Worm (Caenorhabditis elegans) whole organism, L1 larva: ENCODE results near the gene ras-2.

Experiments
- C04F5.9 ChIP-seq: sonication (generic microtip); optimal IDR thresholded peaks from 2 replicates; lab custom pipeline; 2016; ENCODE audit warnings: missing genetic modification characterization, missing compliant biosample characterization
- C16A3.4 ChIP-seq: fragments of 150-350 bp; optimal IDR thresholded peaks from 2 replicates; lab custom pipeline; 2014; ENCODE audit warnings: missing biosample characterization, missing genetic modification characterization
- F16B12.6 ChIP-seq: fragments of 150-350 bp; optimal IDR thresholded peaks from 2 replicates; lab custom pipeline; 2014; ENCODE audit warnings: missing biosample characterization, missing genetic modification characterization
- Y116A8C.19 ChIP-seq: sonication (generic microtip); optimal IDR thresholded peaks from 2 replicates; lab custom pipeline; 2016; ENCODE audit warnings: missing compliant biosample characterization, missing genetic modification characterization, borderline replicate concordance
- alr-1 ChIP-seq: fragments of 200-800 bp; sonication (Bioruptor generic); optimal IDR thresholded peaks from 2 replicates; lab custom pipeline; 2018; ENCODE audit warnings: borderline replicate concordance, mild to moderate bottlenecking, missing genetic modification characterization, missing compliant biosample characterization
- aly-2 ChIP-seq: fragments of 150-350 bp; optimal IDR thresholded peaks from 2 replicates; lab custom pipeline; 2014; ENCODE audit warnings: missing biosample characterization, missing genetic modification characterization
- ama-1 ChIP-seq: fragments of 150-350 bp; optimal IDR thresholded peaks from 2 replicates; lab custom pipeline; 2014
- ceh-63 ChIP-seq: fragments of 200-800 bp; sonication (Bioruptor generic); optimal IDR thresholded peaks from 2 replicates; lab custom pipeline; 2018; ENCODE audit warnings: mild to moderate bottlenecking, missing genetic modification characterization, missing compliant biosample characterization
- ceh-82 ChIP-seq, 3 experiments: fragments of 150-350 bp in 1 of 3; sonication (generic microtip) in 2 of 3; optimal IDR thresholded peaks; 2 replicates each; lab custom pipeline; 2014 to 2017; ENCODE audit warnings: missing biosample characterization in 3 of 3, missing genetic modification characterization in 3 of 3
- ceh-88 ChIP-seq: fragments of 200-800 bp; sonication (Bioruptor generic); IDR thresholded peaks from 2 replicates; pipeline ENCODE4 v1.3.6; 2022; ENCODE audit warnings: missing genetic modification characterization, missing compliant biosample characterization
- ceh-90 ChIP-seq: sonication (generic microtip); optimal IDR thresholded peaks from 2 replicates; lab custom pipeline; 2016; ENCODE audit warnings: missing genetic modification characterization, missing compliant biosample characterization
- dpl-1 ChIP-seq, 3 experiments: fragments of 150-350 bp in 2 of 3; sonication (generic microtip) in 1 of 3; optimal IDR thresholded peaks; 2 replicates each; lab custom pipeline; 2014 to 2017; ENCODE audit warnings: missing biosample characterization in 3 of 3, missing genetic modification characterization in 3 of 3, missing genetic modification reagents in 3 of 3
- egl-13 ChIP-seq: sonication (generic microtip); optimal IDR thresholded peaks from 2 replicates; lab custom pipeline; 2016; ENCODE audit warnings: missing genotype, missing genetic modification reagents, missing genetic modification characterization, missing compliant biosample characterization
- egl-27 ChIP-seq, 2 experiments: fragments of 150-350 bp in 1 of 2; sonication (generic microtip); optimal IDR thresholded peaks; 3 replicates each; lab custom pipeline; 2017 to 2018; ENCODE audit warnings: missing biosample characterization in 2 of 2, missing genetic modification characterization in 2 of 2, missing genetic modification reagents in 2 of 2
- elt-3 ChIP-seq, 6 experiments: fragments of 150-350 bp in 1 of 6; sonication (generic microtip); optimal IDR thresholded peaks; 2 replicates each; lab custom pipeline; 2017 to 2018; ENCODE audit warnings: missing biosample characterization in 6 of 6, missing genetic modification characterization in 6 of 6, inconsistent platforms in 1 of 6
- ets-5 ChIP-seq: fragments of 200-800 bp; sonication (Bioruptor generic); IDR thresholded peaks from 2 replicates; pipeline ENCODE4 v1.3.6; 2022; ENCODE audit warnings: missing genetic modification characterization, missing compliant biosample characterization
- fkh-8 ChIP-seq: sonication (generic microtip); optimal IDR thresholded peaks from 2 replicates; lab custom pipeline; 2016; ENCODE audit warnings: mild to moderate bottlenecking, missing genetic modification characterization, missing compliant biosample characterization
- fos-1 ChIP-seq: fragments of 150-350 bp; optimal IDR thresholded peaks from 2 replicates; lab custom pipeline; 2014; ENCODE audit warnings: missing biosample characterization, missing genetic modification characterization
- grh-1 ChIP-seq: fragments of 200-800 bp; sonication (Bioruptor generic); IDR thresholded peaks from 2 replicates; pipeline ENCODE4 v1.3.6; 2022; ENCODE audit warnings: missing genetic modification reagents, missing genetic modification characterization, missing compliant biosample characterization
- hlh-17 ChIP-seq: fragments of 200-800 bp; sonication (Bioruptor generic); optimal IDR thresholded peaks from 2 replicates; lab custom pipeline; 2018; ENCODE audit warnings: missing genetic modification characterization, mild to moderate bottlenecking, missing compliant biosample characterization, moderate library complexity, borderline replicate concordance
- hlh-4 ChIP-seq: sonication (generic microtip); optimal IDR thresholded peaks from 2 replicates; lab custom pipeline; 2016; ENCODE audit warnings: mild to moderate bottlenecking, missing genetic modification characterization, missing compliant biosample characterization
- isw-1 ChIP-seq: fragments of 200-800 bp; sonication (Bioruptor generic); IDR thresholded peaks from 2 replicates; pipeline ENCODE4 v1.3.6; 2022; ENCODE audit warnings: missing genetic modification characterization, missing compliant biosample characterization
- lin-13 ChIP-seq: fragments of 150-350 bp; optimal IDR thresholded peaks from 2 replicates; lab custom pipeline; 2014; ENCODE audit warnings: missing biosample characterization, missing genetic modification reagents, missing genetic modification characterization
- lin-14 ChIP-seq: fragments of 200-800 bp; sonication (Bioruptor generic); optimal IDR thresholded peaks from 2 replicates; lab custom pipeline; 2018; ENCODE audit warnings: mild to moderate bottlenecking, missing genetic modification characterization, moderate library complexity, missing compliant biosample characterization
- lin-15B ChIP-seq: fragments of 150-350 bp; sonication (generic microtip); optimal IDR thresholded peaks from 3 replicates; lab custom pipeline; 2014; ENCODE audit warnings: missing biosample characterization, missing genetic modification characterization
- lsy-2 ChIP-seq, 2 experiments: fragments of 150-350 bp; optimal IDR thresholded peaks; 2 replicates each; lab custom pipeline; 2014; ENCODE audit warnings: missing biosample characterization in 2 of 2, missing genetic modification characterization in 2 of 2
- mdl-1 ChIP-seq, 2 experiments: fragments of 150-350 bp; optimal IDR thresholded peaks; 2 replicates each; lab custom pipeline; 2014 to 2017; ENCODE audit warnings: missing biosample characterization in 2 of 2, missing genetic modification characterization in 2 of 2, inconsistent platforms in 1 of 2
- mef-2 ChIP-seq: fragments of 150-350 bp; optimal IDR thresholded peaks from 2 replicates; lab custom pipeline; 2014; ENCODE audit warnings: missing biosample characterization, missing genetic modification characterization
- mep-1 ChIP-seq: fragments of 150-350 bp; optimal IDR thresholded peaks from 2 replicates; lab custom pipeline; 2014; ENCODE audit warnings: missing biosample characterization, missing genetic modification characterization
- nhr-11 ChIP-seq: fragments of 150-350 bp; optimal IDR thresholded peaks from 2 replicates; lab custom pipeline; 2014; ENCODE audit warnings: missing biosample characterization, missing genetic modification characterization
- nhr-12 ChIP-seq: sonication (generic microtip); optimal IDR thresholded peaks from 2 replicates; lab custom pipeline; 2017; ENCODE audit warnings: missing biosample characterization, missing genetic modification characterization
- nhr-19 ChIP-seq: fragments of 200-800 bp; sonication (Bioruptor generic); conservative IDR thresholded peaks from 2 replicates; pipeline ENCODE4 v1.3.6; 2022; ENCODE audit warnings: missing genetic modification characterization, missing compliant biosample characterization
- nhr-20 ChIP-seq: sonication (generic microtip); optimal IDR thresholded peaks from 2 replicates; lab custom pipeline; 2016; ENCODE audit warnings: mild to moderate bottlenecking, missing genetic modification characterization, missing compliant biosample characterization
- nhr-237 ChIP-seq: fragments of 150-350 bp; optimal IDR thresholded peaks from 2 replicates; lab custom pipeline; 2014; ENCODE audit warnings: missing biosample characterization, missing genetic modification characterization
- nhr-28 ChIP-seq: fragments of 150-350 bp; optimal IDR thresholded peaks from 2 replicates; lab custom pipeline; 2014; ENCODE audit warnings: missing biosample characterization, missing genetic modification characterization
- nhr-47 ChIP-seq: sonication (generic microtip); optimal IDR thresholded peaks from 2 replicates; lab custom pipeline; 2016; ENCODE audit warnings: mild to moderate bottlenecking, missing genetic modification characterization, moderate library complexity, missing compliant biosample characterization
- nhr-71 ChIP-seq: sonication (generic microtip); optimal IDR thresholded peaks from 2 replicates; lab custom pipeline; 2016; ENCODE audit warnings: mild to moderate bottlenecking, missing genetic modification characterization, moderate library complexity, missing compliant biosample characterization
- nhr-76 ChIP-seq: sonication (generic microtip); optimal IDR thresholded peaks from 2 replicates; lab custom pipeline; 2017; ENCODE audit warnings: missing biosample characterization, missing genetic modification characterization
- nhr-77 ChIP-seq: fragments of 150-350 bp; optimal IDR thresholded peaks from 2 replicates; lab custom pipeline; 2014; ENCODE audit warnings: missing biosample characterization, missing genetic modification characterization
- nhr-84 ChIP-seq: sonication (generic microtip); optimal IDR thresholded peaks from 2 replicates; lab custom pipeline; 2017; ENCODE audit warnings: missing biosample characterization, missing genetic modification characterization
- nhr-90 ChIP-seq: sonication (generic microtip); optimal IDR thresholded peaks from 2 replicates; lab custom pipeline; 2016; ENCODE audit warnings: mild to moderate bottlenecking, missing genetic modification characterization, missing compliant biosample characterization; ENCODE audit not compliant: poor library complexity
- pqm-1 ChIP-seq: sonication (generic microtip); optimal IDR thresholded peaks from 3 replicates; lab custom pipeline; 2017; ENCODE audit warnings: missing biosample characterization, missing genetic modification characterization
- rnt-1 ChIP-seq: sonication (generic microtip); optimal IDR thresholded peaks from 2 replicates; lab custom pipeline; 2016; ENCODE audit warnings: mild to moderate bottlenecking, missing genetic modification characterization, moderate library complexity, missing compliant biosample characterization
- snpc-4 ChIP-seq: fragments of 150-350 bp; optimal IDR thresholded peaks from 2 replicates; lab custom pipeline; 2014; ENCODE audit warnings: missing biosample characterization, missing genetic modification characterization
- sox-4 ChIP-seq: sonication (generic microtip); optimal IDR thresholded peaks from 2 replicates; lab custom pipeline; 2016; ENCODE audit warnings: missing genetic modification characterization, missing compliant biosample characterization
- sptf-1 ChIP-seq: fragments of 150-350 bp; optimal IDR thresholded peaks from 2 replicates; lab custom pipeline; 2014; ENCODE audit warnings: missing biosample characterization, missing genetic modification characterization
- tbx-2 ChIP-seq: sonication (generic microtip); optimal IDR thresholded peaks from 2 replicates; lab custom pipeline; 2016; ENCODE audit warnings: missing genetic modification characterization, missing compliant biosample characterization
- unc-62 ChIP-seq: fragments of 150-350 bp; optimal IDR thresholded peaks from 2 replicates; lab custom pipeline; 2014; ENCODE audit warnings: missing biosample characterization, missing genetic modification reagents, missing genetic modification characterization
- unc-98 ChIP-seq: fragments of 200-800 bp; sonication (Bioruptor generic); IDR thresholded peaks from 2 replicates; pipeline ENCODE4 v1.3.6; 2022; ENCODE audit warnings: missing genetic modification characterization, missing compliant biosample characterization
- vab-15 ChIP-seq: sonication (generic microtip); optimal IDR thresholded peaks from 2 replicates; lab custom pipeline; 2017; ENCODE audit warnings: missing genotype, mild to moderate bottlenecking, missing genetic modification characterization, missing compliant biosample characterization
- xbp-1 ChIP-seq: sonication (generic microtip); optimal IDR thresholded peaks from 2 replicates; lab custom pipeline; 2016; ENCODE audit warnings: missing genetic modification characterization, missing compliant biosample characterization
- zag-1 ChIP-seq: fragments of 150-350 bp; optimal IDR thresholded peaks from 2 replicates; lab custom pipeline; 2014; ENCODE audit warnings: missing biosample characterization, missing genetic modification characterization
- ztf-11 ChIP-seq, 2 experiments: sonication (generic microtip); optimal IDR thresholded peaks; 2 replicates each; lab custom pipeline; 2016 to 2017; ENCODE audit warnings: missing genetic modification characterization in 2 of 2, missing biosample characterization in 1 of 2, missing compliant biosample characterization in 1 of 2

The ras-2 gene

ce11 chrIII:4756983-4757382, 17.1 kb upstream of the ras-2 start, which contains the start of gene fbxl-2 (continued):
- TF ChIP-seq nhr-76 (tag; lab: Kevin White, UChicago) (peak; percentile 18), ceh-82 (tag; optimal IDR thresholded peaks at IDR 0.05; lab: Kevin White, UChicago) (peak; percentile 97 to 99 (median 98)), nhr-84 (tag; lab: Kevin White, UChicago) (no peak), nhr-71 (tag; lab: Kevin White, UChicago) (peak; percentile 98), nhr-19 (GFP tag; lab: Robert Waterston, UW) (peak; percentile 98), lin-13 (GFP tag; lab: Kevin White, UChicago) (peak; percentile 96), fkh-8 (tag; lab: Kevin White, UChicago) (peak; percentile 96), egl-27 (tag; optimal IDR thresholded peaks at IDR 0.05; lab: Kevin White, UChicago) (no peak), unc-62 (GFP tag; lab: Kevin White, UChicago) (peak; percentile 56), rnt-1 (tag; lab: Kevin White, UChicago) (peak; percentile 99), lin-15B (peak; percentile 98), vab-15 (no peak), nhr-20 (tag; lab: Kevin White, UChicago) (peak; percentile 95), mdl-1 (tag; optimal IDR thresholded peaks at IDR 0.05; lab: Kevin White, UChicago) (peak in 1 of 2 experiments; percentile 79), xbp-1 (tag; lab: Kevin White, UChicago) (peak; percentile 97), nhr-11 (tag; lab: Kevin White, UChicago) (peak; percentile 85), zag-1 (tag; lab: Kevin White, UChicago) (no peak), mef-2 (peak; percentile 82), mep-1 (tag; lab: Kevin White, UChicago) (peak; percentile 97), sox-4 (peak; percentile 81), nhr-12 (tag; lab: Kevin White, UChicago) (peak; percentile 3), fos-1 (peak; percentile 87), sptf-1 (tag; lab: Kevin White, UChicago) (no peak), pqm-1 (tag; lab: Kevin White, UChicago) (no peak), lin-14 (GFP tag; lab: Kevin White, UChicago) (peak; percentile 94), hlh-17 (no peak), nhr-47 (tag; lab: Kevin White, UChicago) (peak; percentile 98), alr-1 (tag; lab: Kevin White, UChicago) (no peak), nhr-28 (tag; lab: Kevin White, UChicago) (no peak), C04F5.9 (tag; lab: Kevin White, UChicago) (peak; percentile 99), elt-3 (tag; optimal IDR thresholded peaks at IDR 0.05; lab: Kevin White, UChicago) (peak in 5 of 6 experiments; percentile 55 to 96 (median 88)), ceh-88 (GFP tag; lab: Robert Waterston, UW) (peak; percentile 83), nhr-77 (tag; lab: Kevin White, UChicago) (peak; percentile 94), F16B12.6 (peak; percentile 79), Y116A8C.19 (tag; lab: Kevin White, UChicago) (no peak), ztf-11 (tag; optimal IDR thresholded peaks at IDR 0.05; lab: Kevin White, UChicago) (peak in 1 of 2 experiments; percentile 88), aly-2 (tag; lab: Kevin White, UChicago) (peak; percentile 83), lsy-2 (tag; optimal IDR thresholded peaks at IDR 0.05; lab: Kevin White, UChicago) (peak; percentile 97), tbx-2 (peak; percentile 97), dpl-1 (GFP tag; optimal IDR thresholded peaks at IDR 0.05; lab: Kevin White, UChicago) (peak; percentile 99 to 100 (median 100)), ama-1 (lab: Kevin White, UChicago) (no peak), nhr-237 (tag; lab: Kevin White, UChicago) (peak; percentile 90), ets-5 (GFP tag; lab: Robert Waterston, UW) (no peak), ceh-90 (tag; lab: Kevin White, UChicago) (peak; percentile 41), snpc-4 (tag; lab: Kevin White, UChicago) (peak; percentile 83), nhr-90 (tag; lab: Kevin White, UChicago) (peak; percentile 95), hlh-4 (no peak), egl-13 (peak; percentile 89), grh-1 (peak; percentile 94), C16A3.4 (tag; lab: Kevin White, UChicago) (peak; percentile 97), unc-98 (peak; percentile 73), ceh-63 (GFP tag; lab: Kevin White, UChicago) (peak; percentile 44), isw-1 (GFP tag; lab: Robert Waterston, UW) (peak; percentile 97)
